Worm (Caenorhabditis elegans): ENCODE data around the gene emb-27.
A peak's percentile ranks its signal among the peaks of the same experiment; 100 is the strongest.

The emb-27 gene

ce11 chrII:8135953-8136352 is 26.0 kb downstream of the emb-27 start:
- TF ChIP-seq sma-3 (GFP tag; optimal IDR thresholded peaks at IDR 0.05): no peak
- no peak for TF ChIP-seq ZK546.5 (tag; optimal IDR thresholded peaks at IDR 0.05)
- TF ChIP-seq mbf-1 (tag; optimal IDR thresholded peaks at IDR 0.05): no peak
- TF ChIP-seq ama-1 (optimal IDR thresholded peaks at IDR 0.05): no peak
- TF ChIP-seq crh-2 (tag; optimal IDR thresholded peaks at IDR 0.05): no peak
- no peak for TF ChIP-seq nhr-23 (tag; optimal IDR thresholded peaks at IDR 0.05)
- TF ChIP-seq ceh-82 (tag; optimal IDR thresholded peaks at IDR 0.05): no peak
- TF ChIP-seq lin-39 (tag; optimal IDR thresholded peaks at IDR 0.05): no peak
- no peak for TF ChIP-seq nhr-11 (tag; optimal IDR thresholded peaks at IDR 0.05)
- no peak for TF ChIP-seq ztf-4 (tag; optimal IDR thresholded peaks at IDR 0.05)
- TF ChIP-seq lsy-2 (tag; optimal IDR thresholded peaks at IDR 0.05): no peak
- TF ChIP-seq nhr-129 (tag; optimal IDR thresholded peaks at IDR 0.05): no peak
- no peak for TF ChIP-seq ztf-1 (GFP tag; conservative IDR thresholded peaks at IDR 0.05)
- no peak for TF ChIP-seq nhr-6 (tag; optimal IDR thresholded peaks at IDR 0.05)
- no peak for TF ChIP-seq nhr-25 (tag; optimal IDR thresholded peaks at IDR 0.05)
- TF ChIP-seq dmd-4 (tag; optimal IDR thresholded peaks at IDR 0.05): no peak
- TF ChIP-seq F13H6.1 (tag; optimal IDR thresholded peaks at IDR 0.05): no peak
- no peak for TF ChIP-seq elt-1 (tag; optimal IDR thresholded peaks at IDR 0.05)
- no peak for TF ChIP-seq egl-27 (tag; optimal IDR thresholded peaks at IDR 0.05)
- TF ChIP-seq nhr-237 (tag; optimal IDR thresholded peaks at IDR 0.05): no peak

- TF ChIP-seq sma-3 (GFP tag; optimal IDR thresholded peaks at IDR 0.05): peak; percentile 60
- peak; percentile 39 for TF ChIP-seq nhr-129 (tag; optimal IDR thresholded peaks at IDR 0.05)
- peak; percentile 90 for TF ChIP-seq zag-1 (tag; optimal IDR thresholded peaks at IDR 0.05)
- TF ChIP-seq ztf-11 (tag; optimal IDR thresholded peaks at IDR 0.05): no peak
- no peak for TF ChIP-seq skn-1 (tag; optimal IDR thresholded peaks at IDR 0.05)
- TF ChIP-seq ZK546.5 (tag; optimal IDR thresholded peaks at IDR 0.05): no peak
- TF ChIP-seq crh-2 (tag; optimal IDR thresholded peaks at IDR 0.05): peak; percentile 44
- peak; percentile 76 for TF ChIP-seq unc-55 (GFP tag; optimal IDR thresholded peaks at IDR 0.05)
- peak; percentile 44 to 78 for TF ChIP-seq lsy-2 (tag; optimal IDR thresholded peaks at IDR 0.05)
- no peak for TF ChIP-seq nhr-12 (tag; optimal IDR thresholded peaks at IDR 0.05)
- TF ChIP-seq C34F6.9 (tag; optimal IDR thresholded peaks at IDR 0.05): peak; percentile 52
- TF ChIP-seq nhr-25 (tag; optimal IDR thresholded peaks at IDR 0.05): peak; percentile 80
- TF ChIP-seq Y55F3AM.14 (GFP tag; optimal IDR thresholded peaks at IDR 0.05): peak; percentile 57
- TF ChIP-seq snpc-4 (tag; optimal IDR thresholded peaks at IDR 0.05): peak; percentile 13
- TF ChIP-seq elt-1 (tag; optimal IDR thresholded peaks at IDR 0.05): no peak
- TF ChIP-seq F13H6.1 (tag; optimal IDR thresholded peaks at IDR 0.05): peak; percentile 82
- TF ChIP-seq ama-1 (optimal IDR thresholded peaks at IDR 0.05): peak; percentile 10
- TF ChIP-seq lin-11 (tag; optimal IDR thresholded peaks at IDR 0.05): peak; percentile 65
- TF ChIP-seq mab-5 (tag; optimal IDR thresholded peaks at IDR 0.05): peak; percentile 23
- TF ChIP-seq blmp-1 (tag; optimal IDR thresholded peaks at IDR 0.05; ENCODE audit: insufficient read depth): peak; percentile 27
- TF ChIP-seq egl-27 (tag; optimal IDR thresholded peaks at IDR 0.05): peak; percentile 49
- TF ChIP-seq sma-9 (GFP tag; optimal IDR thresholded peaks at IDR 0.05): peak; percentile 66
- no peak for TF ChIP-seq sma-9 (tag; optimal IDR thresholded peaks at IDR 0.05)
- peak in 1 of 2 experiments; percentile 52 for TF ChIP-seq mdl-1 (tag; optimal IDR thresholded peaks at IDR 0.05)
Observed at ce11 chrII:8131413-8131966, 30.5 kb downstream of the emb-27 start.

- TF ChIP-seq ama-1 (optimal IDR thresholded peaks at IDR 0.05) (no peak), sma-9 (GFP tag; optimal IDR thresholded peaks at IDR 0.05) (peak; percentile 0), sma-9 (tag; optimal IDR thresholded peaks at IDR 0.05) (no peak)
Observed at ce11 chrII:8130792-8131191, 31.2 kb downstream of the emb-27 start.

DNA sequence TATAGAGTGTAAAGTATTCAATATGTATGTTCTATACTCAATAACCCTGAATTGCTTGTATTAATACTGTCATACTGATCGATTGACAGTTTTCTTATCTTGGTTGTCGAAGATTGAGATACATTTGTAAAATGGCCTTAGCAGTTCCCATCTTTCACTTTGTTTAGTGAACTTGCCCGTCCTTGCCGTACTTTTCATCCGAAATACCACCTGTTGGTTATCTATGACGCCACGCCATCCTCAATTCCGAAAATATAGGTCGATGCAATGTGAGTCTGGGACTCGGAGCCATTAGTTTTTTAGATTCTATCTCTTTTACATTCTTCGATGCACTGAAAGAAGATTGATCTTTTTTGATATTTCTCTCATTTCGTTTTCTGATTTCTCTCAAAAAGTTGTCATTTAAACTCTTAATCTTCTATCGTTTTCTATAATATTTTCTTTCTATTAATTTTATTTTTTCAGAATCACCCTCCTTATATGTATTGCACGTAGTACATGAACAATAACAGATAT is 32.4 kb downstream of the emb-27 start, which contains the start of gene ulp-4:
Gene ulp-4, plus strand, starts transcription at position 466 of the 516 bp plus-strand sequence.
- TF ChIP-seq sma-9 (GFP tag; optimal IDR thresholded peaks at IDR 0.05) (peak; percentile 70), sma-9 (tag; optimal IDR thresholded peaks at IDR 0.05) (no peak), crh-2 (tag; optimal IDR thresholded peaks at IDR 0.05) (peak; percentile 4), lin-13 (GFP tag; optimal IDR thresholded peaks at IDR 0.05) (peak; percentile 38), C34F6.9 (tag; optimal IDR thresholded peaks at IDR 0.05) (peak; percentile 7), sma-3 (GFP tag; optimal IDR thresholded peaks at IDR 0.05) (no peak), mbf-1 (tag; optimal IDR thresholded peaks at IDR 0.05) (no peak), aly-2 (tag; optimal IDR thresholded peaks at IDR 0.05) (no peak), nhr-129 (tag; optimal IDR thresholded peaks at IDR 0.05) (peak; percentile 45), peb-1 (tag; optimal IDR thresholded peaks at IDR 0.05) (no peak), F13H6.1 (tag; optimal IDR thresholded peaks at IDR 0.05) (peak; percentile 67), mab-5 (tag; optimal IDR thresholded peaks at IDR 0.05) (peak; percentile 72), lsy-2 (tag; optimal IDR thresholded peaks at IDR 0.05) (peak in 1 of 2 experiments; percentile 57), ceh-16 (tag; optimal IDR thresholded peaks at IDR 0.05) (peak; percentile 43)

Data from whole organism, L2 larva.